Worm (Caenorhabditis elegans) whole organism, early embryonic: ENCODE results near the gene C53B4.2.

Experiments used
- B0310.2 ChIP-seq: sonication (generic microtip); optimal IDR thresholded peaks from 2 replicates; lab custom pipeline; 2016; ENCODE audit warnings: mild to moderate bottlenecking, missing genetic modification characterization, missing compliant biosample characterization
- F13C5.2 ChIP-seq: sonication (generic microtip); optimal IDR thresholded peaks from 2 replicates; lab custom pipeline; 2017; ENCODE audit warnings: mild to moderate bottlenecking, missing genetic modification characterization, inconsistent platforms, missing compliant biosample characterization
- aly-1 ChIP-seq: sonication (generic microtip); optimal IDR thresholded peaks from 2 replicates; lab custom pipeline; 2016; ENCODE audit warnings: missing genetic modification characterization, missing compliant biosample characterization
- ama-1 ChIP-seq: fragments of 150-350 bp; optimal IDR thresholded peaks from 2 replicates; lab custom pipeline; 2014
- ceh-13 ChIP-seq: fragments of 200-800 bp; sonication (Bioruptor generic); optimal IDR thresholded peaks from 2 replicates; lab custom pipeline; 2018; ENCODE audit warnings: mild to moderate bottlenecking, missing genetic modification characterization, missing compliant biosample characterization
- hmbx-1 ChIP-seq: sonication (generic microtip); optimal IDR thresholded peaks from 2 replicates; lab custom pipeline; 2016; ENCODE audit warnings: mild to moderate bottlenecking, missing genetic modification characterization, missing compliant biosample characterization
- hmg-4 ChIP-seq: fragments of 200-800 bp; sonication (Bioruptor generic); optimal IDR thresholded peaks from 2 replicates; lab custom pipeline; 2018; ENCODE audit warnings: mild to moderate bottlenecking, missing genetic modification characterization, missing compliant biosample characterization
- hnd-1 ChIP-seq: sonication (generic microtip); optimal IDR thresholded peaks from 2 replicates; lab custom pipeline; 2016; ENCODE audit warnings: missing genetic modification characterization, missing compliant biosample characterization
- pes-1 ChIP-seq: fragments of 200-800 bp; sonication (Bioruptor generic); IDR thresholded peaks from 2 replicates; pipeline ENCODE4 v1.3.6; 2022; ENCODE audit warnings: missing genetic modification reagents, missing genetic modification characterization, missing compliant biosample characterization
- tbx-11 ChIP-seq: fragments of 200-800 bp; sonication (Bioruptor generic); IDR thresholded peaks from 2 replicates; pipeline ENCODE4 v1.3.6; 2022; ENCODE audit warnings: missing genetic modification characterization, missing compliant biosample characterization
- tbx-37 ChIP-seq: fragments of 200-800 bp; sonication (Bioruptor generic); conservative IDR thresholded peaks from 2 replicates; pipeline ENCODE4 v1.3.6; 2022; ENCODE audit warnings: missing genetic modification reagents, missing genetic modification characterization, missing compliant biosample characterization
- tra-4 ChIP-seq: sonication (generic microtip); optimal IDR thresholded peaks from 2 replicates; lab custom pipeline; 2017; ENCODE audit warnings: missing genetic modification characterization, missing compliant biosample characterization

ce11 chrIV:8986761-8987316 is 20.9 kb downstream of the C53B4.2 start, which contains the start of gene bre-1:
- no peak for TF ChIP-seq pes-1 (GFP tag; lab: Robert Waterston, UW)
- no peak for TF ChIP-seq ama-1 (lab: Kevin White, UChicago)
- no peak for TF ChIP-seq B0310.2 (tag; lab: Kevin White, UChicago)
- TF ChIP-seq F13C5.2 (tag; lab: Kevin White, UChicago), result no peak
- TF ChIP-seq hmg-4 (GFP tag; lab: Kevin White, UChicago), result no peak
- TF ChIP-seq hmbx-1 (tag; lab: Kevin White, UChicago), result no peak
- no peak for TF ChIP-seq tbx-37 (GFP tag; lab: Robert Waterston, UW)
- no peak for TF ChIP-seq hnd-1
- no peak for TF ChIP-seq tra-4 (tag; lab: Kevin White, UChicago)
- TF ChIP-seq aly-1 (tag; lab: Kevin White, UChicago), result no peak
- TF ChIP-seq ceh-13 (GFP tag; lab: Kevin White, UChicago), result no peak
- no peak for TF ChIP-seq tbx-11 (GFP tag; lab: Robert Waterston, UW)
